Fruit fly (Drosophila melanogaster) whole organism, embryonic: Measurements from ENCODE around the gene CG2962.
A peak's percentile ranks its signal among the peaks of the same experiment; 100 is the strongest.

ENCODE experiments used
- Aef1 ChIP-seq: fragments of 200-800 bp; sonication (Bioruptor generic); IDR thresholded peaks from 3 replicates; pipeline ENCODE4 v1.3.6; 2022; ENCODE audit warnings: missing biosample characterization, missing genetic modification characterization
- Asciz ChIP-seq: fragments of 200-800 bp; sonication (Bioruptor generic); optimal IDR thresholded peaks from 2 replicates; lab custom pipeline; 2017; ENCODE audit warnings: missing biosample characterization, mild to moderate bottlenecking, missing genetic modification characterization, missing genetic modification reagents
- Atf6 ChIP-seq: fragments of 200-800 bp; sonication (Bioruptor generic); IDR thresholded peaks from 2 replicates; pipeline ENCODE4 v1.3.6; 2022; ENCODE audit warnings: missing biosample characterization, missing genetic modification characterization
- B-H2 ChIP-seq: fragments of 200-800 bp; sonication (Bioruptor generic); optimal IDR thresholded peaks from 2 replicates; lab custom pipeline; 2018; ENCODE audit warnings: missing biosample characterization, mild to moderate bottlenecking, missing genetic modification characterization
- CG10274 ChIP-seq: fragments of 200-800 bp; sonication (Bioruptor generic); optimal IDR thresholded peaks from 3 replicates; lab custom pipeline; 2017; ENCODE audit warnings: missing biosample characterization, mild to moderate bottlenecking, missing genetic modification characterization
- CG11085 ChIP-seq: fragments of 200-800 bp; sonication (Bioruptor generic); IDR thresholded peaks from 2 replicates; pipeline ENCODE4 v1.3.6; 2022; ENCODE audit warnings: missing biosample characterization, missing genetic modification characterization
- CG11695 ChIP-seq: fragments of 200-800 bp; sonication (Bioruptor generic); IDR thresholded peaks from 3 replicates; pipeline ENCODE4 v1.3.6; 2022; ENCODE audit warnings: missing biosample characterization, missing genetic modification characterization
- CG12942 ChIP-seq: fragments of 200-800 bp; sonication (Bioruptor generic); optimal IDR thresholded peaks from 3 replicates; lab custom pipeline; 2016; ENCODE audit warnings: missing biosample characterization, missing genetic modification characterization
- CG15479 ChIP-seq: fragments of 200-800 bp; sonication (Bioruptor generic); optimal IDR thresholded peaks from 3 replicates; lab custom pipeline; 2019; ENCODE audit warnings: missing biosample characterization, mild to moderate bottlenecking, missing genetic modification characterization, moderate library complexity
- CG17385 ChIP-seq: fragments of 200-800 bp; sonication (Bioruptor generic); optimal IDR thresholded peaks from 3 replicates; lab custom pipeline; 2018; ENCODE audit warnings: missing biosample characterization, mild to moderate bottlenecking, missing genetic modification characterization
- CG18011 ChIP-seq: fragments of 200-800 bp; sonication (Bioruptor generic); optimal IDR thresholded peaks from 2 replicates; lab custom pipeline; 2017; ENCODE audit warnings: missing biosample characterization, missing genetic modification characterization, mild to moderate bottlenecking, moderate library complexity, missing genotype
- CG1832 ChIP-seq: fragments of 200-800 bp; sonication (Bioruptor generic); optimal IDR thresholded peaks from 2 replicates; lab custom pipeline; 2017; ENCODE audit warnings: missing biosample characterization, mild to moderate bottlenecking, missing genetic modification characterization, inconsistent platforms
- CG2129 ChIP-seq: fragments of 200-800 bp; sonication (Bioruptor generic); IDR thresholded peaks from 2 replicates; pipeline ENCODE4 v1.3.6; 2022; ENCODE audit warnings: missing biosample characterization, missing genetic modification characterization; ENCODE audit not compliant: partially characterized antibody
- CG30403 ChIP-seq: fragments of 200-800 bp; sonication (Bioruptor generic); optimal IDR thresholded peaks from 3 replicates; lab custom pipeline; 2016; ENCODE audit warnings: missing biosample characterization, missing genetic modification characterization
- CG33213 ChIP-seq: fragments of 200-800 bp; sonication (Bioruptor generic); optimal IDR thresholded peaks from 3 replicates; lab custom pipeline; 2016; ENCODE audit warnings: missing biosample characterization, missing genetic modification characterization
- CG3838 ChIP-seq: fragments of 200-800 bp; sonication (Bioruptor generic); optimal IDR thresholded peaks from 3 replicates; lab custom pipeline; 2016; ENCODE audit warnings: missing biosample characterization, missing genetic modification characterization
- CG4360 ChIP-seq: fragments of 200-800 bp; sonication (Bioruptor generic); IDR thresholded peaks from 2 replicates; pipeline ENCODE4 v1.3.6; 2022; ENCODE audit warnings: missing biosample characterization, missing genetic modification characterization
- CG7556 ChIP-seq: fragments of 200-800 bp; sonication (Bioruptor generic); optimal IDR thresholded peaks from 2 replicates; lab custom pipeline; 2017; ENCODE audit warnings: missing biosample characterization, mild to moderate bottlenecking, missing genetic modification characterization
- CG8281 ChIP-seq: fragments of 200-800 bp; sonication (Bioruptor generic); optimal IDR thresholded peaks from 2 replicates; lab custom pipeline; 2018; ENCODE audit warnings: missing biosample characterization, mild to moderate bottlenecking, missing genetic modification characterization, moderate library complexity
- CG8478 ChIP-seq: fragments of >200 bp; optimal IDR thresholded peaks from 2 replicates; lab custom pipeline; 2018
- CG9797 ChIP-seq: fragments of 200-800 bp; sonication (Bioruptor generic); optimal IDR thresholded peaks from 3 replicates; lab custom pipeline; 2018; ENCODE audit warnings: missing biosample characterization, mild to moderate bottlenecking, missing genetic modification characterization
- Chrac-16 ChIP-seq: fragments of 200-800 bp; sonication (Bioruptor generic); optimal IDR thresholded peaks from 3 replicates; lab custom pipeline; 2016; ENCODE audit warnings: missing biosample characterization, missing genetic modification characterization
- D ChIP-seq, 2 experiments: fragments of 200-800 bp in 1 of 2; fragments of >200 bp in 1 of 2; sonication (Bioruptor generic) in 1 of 2; optimal IDR thresholded peaks; 2 replicates in 1 of 2; 3 replicates in 1 of 2; lab custom pipeline; 2017; ENCODE audit warnings: mild to moderate bottlenecking in 1 of 2, missing biosample characterization in 1 of 2, missing genetic modification characterization in 1 of 2, missing genetic modification reagents in 1 of 2
- Dbx ChIP-seq: fragments of 200-800 bp; sonication (Bioruptor generic); IDR thresholded peaks from 3 replicates; pipeline ENCODE4 v1.3.6; 2022; ENCODE audit warnings: missing biosample characterization, missing genetic modification characterization
- Dip2 ChIP-seq: fragments of 200-800 bp; sonication (Bioruptor generic); IDR thresholded peaks from 2 replicates; pipeline ENCODE4 v1.3.6; 2022; ENCODE audit warnings: missing biosample characterization, missing genetic modification characterization
- Dp ChIP-seq: fragments of 200-800 bp; sonication (Bioruptor generic); optimal IDR thresholded peaks from 2 replicates; lab custom pipeline; 2018; ENCODE audit warnings: missing biosample characterization, mild to moderate bottlenecking, missing genetic modification characterization, moderate library complexity
- E2f2 ChIP-seq: fragments of 200-800 bp; sonication (Bioruptor generic); IDR thresholded peaks from 2 replicates; pipeline ENCODE4 v1.3.6; 2022; ENCODE audit warnings: missing biosample characterization, missing genetic modification characterization
- Elba2 ChIP-seq: fragments of 200-800 bp; sonication (Bioruptor generic); optimal IDR thresholded peaks from 3 replicates; lab custom pipeline; 2016; ENCODE audit warnings: missing biosample characterization, missing genetic modification characterization
- Lhr ChIP-seq: fragments of 200-800 bp; sonication (Bioruptor generic); optimal IDR thresholded peaks from 3 replicates; lab custom pipeline; 2017; ENCODE audit warnings: mild to moderate bottlenecking, missing biosample characterization, missing genetic modification reagents, missing genetic modification characterization
- MESR4 ChIP-seq: fragments of 200-800 bp; sonication (Bioruptor generic); optimal IDR thresholded peaks from 2 replicates; lab custom pipeline; 2018; ENCODE audit warnings: missing biosample characterization, mild to moderate bottlenecking, missing genetic modification characterization, moderate library complexity
- Med ChIP-seq: fragments of 200-800 bp; sonication (Bioruptor generic); peaks from one replicate; lab custom pipeline; 2016; ENCODE audit warnings: missing biosample characterization, missing genetic modification characterization, mild to moderate bottlenecking, inconsistent platforms, moderate library complexity
- NC2α ChIP-seq: fragments of 200-800 bp; sonication (Bioruptor generic); optimal IDR thresholded peaks from 2 replicates; lab custom pipeline; 2016; ENCODE audit warnings: missing biosample characterization, missing genetic modification characterization
- NK7.1 ChIP-seq: fragments of 200-800 bp; sonication (Bioruptor generic); optimal IDR thresholded peaks from 3 replicates; lab custom pipeline; 2016; ENCODE audit warnings: missing biosample characterization, missing genetic modification characterization
- Nf-YA ChIP-seq: fragments of 200-800 bp; sonication (Bioruptor generic); IDR thresholded peaks from 2 replicates; pipeline ENCODE4 v1.3.6; 2022; ENCODE audit warnings: missing biosample characterization, missing genetic modification characterization
- Pdp1 ChIP-seq, 2 experiments: fragments of 200-800 bp; sonication (Bioruptor generic); optimal IDR thresholded peaks; 3 replicates each; lab custom pipeline; 2016; ENCODE audit warnings: missing biosample characterization in 2 of 2, missing genetic modification characterization in 2 of 2, mild to moderate bottlenecking in 1 of 2, moderate library complexity in 1 of 2
- dmrt99B ChIP-seq: fragments of 200-800 bp; sonication (Bioruptor generic); optimal IDR thresholded peaks from 2 replicates; lab custom pipeline; 2018; ENCODE audit warnings: missing biosample characterization, mild to moderate bottlenecking, missing genetic modification characterization, moderate library complexity
- gfzf ChIP-seq: fragments of 200-800 bp; sonication (Bioruptor generic); optimal IDR thresholded peaks from 2 replicates; lab custom pipeline; 2016; ENCODE audit warnings: missing biosample characterization, mild to moderate bottlenecking, missing genetic modification characterization, moderate library complexity
- hth ChIP-seq: fragments of >200 bp; optimal IDR thresholded peaks from 2 replicates; lab custom pipeline; 2017; ENCODE audit warnings: inconsistent platforms
- insv ChIP-seq, 2 experiments: fragments of 200-800 bp; sonication (Bioruptor generic); optimal IDR thresholded peaks; 3 replicates each; lab custom pipeline; 2016 to 2018; ENCODE audit warnings: missing biosample characterization in 2 of 2, missing genetic modification characterization in 2 of 2
- nerfin-1 ChIP-seq: fragments of 200-800 bp; sonication (Bioruptor generic); optimal IDR thresholded peaks from 3 replicates; lab custom pipeline; 2019; ENCODE audit warnings: missing biosample characterization, mild to moderate bottlenecking, missing genetic modification characterization, moderate library complexity
- nerfin-2 ChIP-seq: fragments of 200-800 bp; sonication (Bioruptor generic); IDR thresholded peaks from 2 replicates; pipeline ENCODE4 v1.3.6; 2022; ENCODE audit warnings: missing biosample characterization, missing genetic modification characterization; ENCODE audit not compliant: partially characterized antibody
- org-1 ChIP-seq: fragments of 200-800 bp; sonication (Bioruptor generic); optimal IDR thresholded peaks from 2 replicates; lab custom pipeline; 2017; ENCODE audit warnings: missing biosample characterization, missing genetic modification characterization
- peb ChIP-seq: fragments of 200-800 bp; sonication (Bioruptor generic); IDR thresholded peaks from 2 replicates; pipeline ENCODE4 v1.3.6; 2022; ENCODE audit warnings: missing biosample characterization, missing genetic modification characterization
- pho ChIP-seq: fragments of 200-800 bp; sonication (Bioruptor generic); optimal IDR thresholded peaks from 2 replicates; lab custom pipeline; 2016; ENCODE audit warnings: missing biosample characterization, missing genetic modification characterization
- pzg ChIP-seq: fragments of 200-800 bp; sonication (Bioruptor generic); optimal IDR thresholded peaks from 3 replicates; lab custom pipeline; 2018; ENCODE audit warnings: missing biosample characterization, mild to moderate bottlenecking, missing genetic modification characterization, moderate library complexity
- sens-2 ChIP-seq: fragments of 200-800 bp; sonication (Bioruptor generic); IDR thresholded peaks from 2 replicates; pipeline ENCODE4 v1.3.6; 2022; ENCODE audit warnings: missing biosample characterization, missing genetic modification characterization
- sug ChIP-seq: fragments of 200-800 bp; optimal IDR thresholded peaks from 2 replicates; lab custom pipeline; 2019; ENCODE audit warnings: missing biosample characterization, mild to moderate bottlenecking, missing genetic modification characterization, moderate library complexity
- tna ChIP-seq: fragments of 200-800 bp; sonication (Bioruptor generic); IDR thresholded peaks from 2 replicates; pipeline ENCODE4 v1.3.6; 2022; ENCODE audit warnings: missing biosample characterization, missing genetic modification characterization; ENCODE audit not compliant: partially characterized antibody
- vvl ChIP-seq: fragments of 200-800 bp; sonication (Bioruptor generic); IDR thresholded peaks from 2 replicates; pipeline ENCODE4 v1.3.6; 2022; ENCODE audit warnings: missing biosample characterization, missing genetic modification characterization

CG2962 gene

DNA sequence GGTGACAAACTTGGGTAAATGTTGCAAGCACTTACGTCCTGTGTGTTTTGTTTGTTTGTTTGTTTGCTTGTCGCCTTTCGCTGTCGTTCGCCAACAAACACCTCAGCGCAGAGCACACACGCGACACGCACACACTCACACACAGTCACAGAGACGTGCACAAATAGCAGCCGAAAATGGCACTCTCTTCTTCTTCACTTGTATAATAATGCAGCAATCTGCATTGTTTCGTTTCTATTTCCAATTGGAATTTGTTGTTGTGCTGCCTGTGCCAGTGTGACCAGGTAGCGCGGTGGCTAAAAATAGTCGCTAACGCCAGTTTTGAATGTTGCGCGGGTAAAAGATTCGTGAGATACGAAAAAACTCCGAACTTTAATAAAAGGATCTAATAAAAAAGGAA, 4.3 kb downstream of the CG2962 start, which contains the start of gene Ypel:
Gene Ypel, minus strand, starts transcription at position 257 of the 400 bp plus-strand sequence.
- TF ChIP-seq gfzf (GFP tag; lab: Kevin White, UChicago) (peak; percentile 65), CG7556 (GFP tag; lab: Kevin White, UChicago) (no peak), CG10274 (GFP tag; lab: Kevin White, UChicago) (no peak), Dip2 (GFP tag; lab: Robert Waterston, UW) (no peak), E2f2 (GFP tag; lab: Robert Waterston, UW) (peak; percentile 81), CG4360 (peak; percentile 83), CG9797 (GFP tag; lab: Kevin White, UChicago) (peak; percentile 53), Elba2 (peak; percentile 91), pzg (GFP tag; lab: Kevin White, UChicago) (peak; percentile 22), vvl (GFP tag; lab: Robert Waterston, UW) (peak; percentile 31; the same call in 1 of the 2 replicates), MESR4 (GFP tag; lab: Kevin White, UChicago) (peak; percentile 4), Dp (GFP tag; lab: Kevin White, UChicago) (peak; percentile 76), D (optimal IDR thresholded peaks at IDR 0.05; lab: Kevin White, UChicago) (no peak), D (GFP tag; optimal IDR thresholded peaks at IDR 0.05; lab: Kevin White, UChicago) (peak; percentile 17), CG1832 (GFP tag; lab: Kevin White, UChicago) (peak; percentile 6), CG3838 (GFP tag; lab: Kevin White, UChicago) (peak; percentile 4), CG11695 (no peak), CG17385 (peak; percentile 80), CG15479 (GFP tag; lab: Kevin White, UChicago) (peak; percentile 86), Pdp1 (GFP tag; optimal IDR thresholded peaks at IDR 0.05; lab: Kevin White, UChicago) (peak in 1 of 2 experiments; percentile 78), pho (GFP tag; lab: Kevin White, UChicago) (no peak), Aef1 (peak; percentile 34; the same call in 1 of the 3 replicates), Med (GFP tag; lab: Kevin White, UChicago) (peak; percentile 59), nerfin-1 (tag; lab: Kevin White, UChicago) (peak; percentile 30), NK7.1 (GFP tag; lab: Kevin White, UChicago) (no peak), Chrac-16 (GFP tag; lab: Kevin White, UChicago) (no peak), insv (GFP tag; optimal IDR thresholded peaks at IDR 0.05; lab: Kevin White, UChicago) (peak; percentile 60 to 92)
- TF ChIP-seq, all 482 proteins: peak for 19

DNA sequence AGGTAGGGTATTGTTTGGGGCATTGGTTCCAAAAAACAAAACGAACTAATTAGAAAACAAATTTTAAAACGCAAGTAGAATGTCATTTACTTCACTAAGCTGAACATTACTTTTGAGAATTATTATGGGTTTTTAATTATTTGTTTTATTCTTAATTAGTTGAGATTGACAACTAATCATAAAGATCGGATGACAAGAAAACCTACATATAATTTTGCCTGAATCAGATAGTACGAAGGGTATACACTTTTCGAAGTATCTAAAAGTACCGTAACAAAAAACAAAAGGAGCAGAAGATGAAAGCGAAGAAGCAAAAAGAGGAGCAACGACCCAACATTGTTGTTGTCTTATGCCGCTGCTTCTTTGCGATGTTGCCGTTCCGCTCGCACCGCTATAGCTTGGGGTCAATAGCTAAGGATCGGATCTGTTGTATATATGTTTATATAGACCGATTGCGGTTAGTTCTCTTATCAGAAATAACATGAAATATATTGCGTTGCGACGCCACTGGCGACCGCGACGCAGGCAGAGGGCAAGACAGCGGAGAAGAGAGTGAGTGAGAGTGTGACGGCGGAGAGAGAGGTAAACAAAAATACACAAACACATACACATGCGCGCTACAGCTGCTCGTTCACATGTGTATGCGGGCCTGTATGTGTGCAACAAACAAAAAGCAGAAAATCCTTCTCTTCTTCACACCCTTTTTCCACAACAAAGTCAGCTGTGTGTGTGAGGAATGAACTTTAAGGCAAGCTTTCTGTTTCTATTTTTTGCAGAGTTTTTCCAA, 5.1 kb downstream of the CG2962 start:
- no peak for TF ChIP-seq Asciz (GFP tag; lab: Kevin White, UChicago)
- TF ChIP-seq Atf6 (GFP tag; lab: Robert Waterston, UW): peak; percentile 47; the same call in 1 of the 2 replicates
- TF ChIP-seq NC2α (GFP tag; lab: Kevin White, UChicago): no peak
- TF ChIP-seq Dbx (GFP tag; lab: Robert Waterston, UW): peak; percentile 70; the same call in 2 of the 3 replicates
- no peak for TF ChIP-seq CG2129 (GFP tag; lab: Robert Waterston, UW)
- TF ChIP-seq sens-2 (GFP tag; lab: Robert Waterston, UW): no peak
- peak; percentile 76 for TF ChIP-seq dmrt99B
- TF ChIP-seq Nf-YA (GFP tag; lab: Robert Waterston, UW): no peak
- peak; percentile 72 for TF ChIP-seq CG30403 (GFP tag; lab: Kevin White, UChicago)
- no peak for TF ChIP-seq peb (GFP tag; lab: Robert Waterston, UW)
- no peak for TF ChIP-seq CG11085
- TF ChIP-seq CG18011 (GFP tag; lab: Kevin White, UChicago): no peak
- TF ChIP-seq CG8478: no peak
- peak; percentile 17 for TF ChIP-seq CG12942 (GFP tag; lab: Kevin White, UChicago)
- TF ChIP-seq CG33213 (GFP tag; lab: Kevin White, UChicago): no peak
- no peak for TF ChIP-seq Lhr
- TF ChIP-seq hth (lab: Kevin White, UChicago): no peak
- TF ChIP-seq nerfin-2 (GFP tag; lab: Robert Waterston, UW): no peak
- TF ChIP-seq tna (GFP tag; lab: Robert Waterston, UW): no peak
- TF ChIP-seq sug (tag; lab: Kevin White, UChicago): no peak
- no peak for TF ChIP-seq B-H2 (GFP tag; lab: Kevin White, UChicago)
- peak; percentile 55 for TF ChIP-seq org-1
- no peak for TF ChIP-seq CG8281 (tag; lab: Kevin White, UChicago)
